Fruit fly (Drosophila melanogaster) S2 (cell line): ENCODE data around the gene CG17207.

Experiments
- CG8478 ChIP-seq: fragments of >200 bp; optimal IDR thresholded peaks from 2 replicates; lab custom pipeline; 2018
- CTCF ChIP-seq, 2 experiments: fragments of >200 bp; optimal IDR thresholded peaks; 2 replicates each; lab custom pipeline; 2018

DNA sequence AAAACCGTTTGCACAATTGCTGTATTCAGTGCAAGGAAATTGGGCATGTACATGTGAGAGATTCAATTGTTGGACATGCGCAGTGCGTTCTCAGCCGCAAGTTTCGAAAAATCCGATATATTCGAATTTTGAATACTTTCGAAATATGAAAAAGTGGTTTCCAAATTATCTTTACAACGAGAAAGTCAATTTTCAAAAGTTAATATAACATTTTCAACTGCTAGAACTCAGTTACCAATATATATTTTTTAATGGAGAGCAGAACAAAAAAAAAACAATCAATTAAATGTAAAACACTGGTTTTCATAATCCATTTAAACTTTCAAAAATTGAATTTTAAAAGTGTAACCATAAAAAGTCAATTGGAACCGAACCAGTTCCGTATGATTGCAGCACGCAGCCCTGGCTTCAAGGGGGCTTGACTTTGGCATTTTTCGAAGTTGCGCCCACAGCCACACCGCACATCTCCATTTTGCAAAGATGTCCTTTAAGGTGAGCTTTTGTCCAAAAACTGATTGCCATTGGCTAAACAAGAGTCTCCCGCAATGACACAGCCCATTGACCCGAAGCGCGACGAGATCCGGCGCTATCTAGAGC is 16.5 kb downstream of the CG17207 start, which contains the start of the genes Scgbeta and CG17202:
- TF ChIP-seq CTCF (optimal IDR thresholded peaks at IDR 0.05; lab: Kevin White, UChicago), result peak; percentile 20 to 23
- no peak for TF ChIP-seq CG8478
